Worm (Caenorhabditis elegans): ENCODE measurements around the gene fcmt-1.

fcmt-1 gene

DNA sequence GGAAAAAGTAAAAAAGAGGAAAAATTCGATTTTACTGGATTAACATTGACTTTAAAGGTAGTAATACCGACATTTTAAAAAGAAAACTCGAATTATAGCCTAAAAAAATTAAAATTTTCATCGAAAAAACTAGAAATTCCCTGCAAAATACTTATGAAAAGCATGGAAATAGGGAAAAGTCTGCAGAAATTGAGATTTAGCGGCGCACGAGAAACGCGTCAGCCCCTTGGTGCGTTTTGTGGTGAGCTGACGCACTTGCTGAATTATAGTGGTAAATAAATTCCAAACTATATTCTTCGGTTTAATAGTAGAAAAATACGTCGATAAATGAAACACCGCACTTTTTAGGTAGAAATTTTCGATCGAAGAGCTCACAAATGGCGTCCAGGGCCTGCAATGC lies 14.9 kb downstream of the fcmt-1 start (continued):
- TF ChIP-seq blmp-1 (tag; optimal IDR thresholded peaks at IDR 0.05) (peak; percentile 58), ceh-63 (GFP tag; optimal IDR thresholded peaks at IDR 0.05) (no peak), fkh-4 (tag; optimal IDR thresholded peaks at IDR 0.05; ENCODE audit: borderline replicate concordance) (no peak), nhr-19 (GFP tag; conservative IDR thresholded peaks at IDR 0.05) (no peak), lin-39 (tag; optimal IDR thresholded peaks at IDR 0.05) (no peak)

DNA sequence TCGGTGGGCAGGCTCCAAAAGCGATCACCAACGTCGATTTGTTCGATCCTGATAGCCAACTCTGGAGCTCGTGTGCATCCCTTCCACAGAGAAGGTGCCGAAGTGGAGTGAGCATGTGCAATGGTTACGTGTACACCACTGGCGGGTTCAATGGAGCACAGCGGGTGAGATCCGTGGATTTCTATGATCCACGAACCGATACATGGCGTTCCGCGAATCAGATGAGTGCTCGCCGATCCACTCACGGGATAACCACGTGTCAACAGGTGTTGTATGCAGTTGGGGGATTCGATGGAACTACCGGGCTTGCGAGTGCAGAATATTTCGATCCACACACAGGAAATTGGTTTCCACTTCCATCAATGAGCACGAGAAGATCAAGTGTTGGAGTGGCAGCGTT lies 18.5 kb downstream of the fcmt-1 start:
- TF ChIP-seq lir-3 (tag; optimal IDR thresholded peaks at IDR 0.05; ENCODE audit: poor library complexity): no peak
- TF ChIP-seq lin-14 (GFP tag; optimal IDR thresholded peaks at IDR 0.05): no peak
- no peak for TF ChIP-seq elt-3 (tag; optimal IDR thresholded peaks at IDR 0.05)
- TF ChIP-seq pag-3 (tag; optimal IDR thresholded peaks at IDR 0.05; ENCODE audit: borderline replicate concordance, insufficient read depth): no peak
- TF ChIP-seq nhr-90 (tag; optimal IDR thresholded peaks at IDR 0.05; ENCODE audit: poor library complexity): no peak
- no peak for TF ChIP-seq swsn-7 (tag; optimal IDR thresholded peaks at IDR 0.05)
- no peak for TF ChIP-seq unc-86 (tag; optimal IDR thresholded peaks at IDR 0.05)
- no peak for TF ChIP-seq lin-15B (tag; optimal IDR thresholded peaks at IDR 0.05)
- no peak for TF ChIP-seq unc-30 (tag; optimal IDR thresholded peaks at IDR 0.05)
- TF ChIP-seq mef-2 (tag; optimal IDR thresholded peaks at IDR 0.05): no peak
- no peak for TF ChIP-seq efl-3 (GFP tag; optimal IDR thresholded peaks at IDR 0.05)
- TF ChIP-seq pax-3 (tag; optimal IDR thresholded peaks at IDR 0.05): no peak
- no peak for TF ChIP-seq tlp-1 (tag; optimal IDR thresholded peaks at IDR 0.05)
- TF ChIP-seq egl-27 (tag; optimal IDR thresholded peaks at IDR 0.05): no peak
- no peak for TF ChIP-seq nhr-28 (tag; optimal IDR thresholded peaks at IDR 0.05)
- no peak for TF ChIP-seq lin-35 (GFP tag; optimal IDR thresholded peaks at IDR 0.05)
- TF ChIP-seq efl-1 (optimal IDR thresholded peaks at IDR 0.05): no peak
- TF ChIP-seq efl-1 (GFP tag; optimal IDR thresholded peaks at IDR 0.05 in 1 of 2): no peak
- TF ChIP-seq mdl-1 (tag; optimal IDR thresholded peaks at IDR 0.05): no peak
- TF ChIP-seq aly-2 (tag; optimal IDR thresholded peaks at IDR 0.05): no peak
- no peak for TF ChIP-seq lsy-2 (tag; optimal IDR thresholded peaks at IDR 0.05)

ce11 chrII:11689941-11690340 lies 19.4 kb downstream of the fcmt-1 start:
- TF ChIP-seq snu-23 (GFP tag; optimal IDR thresholded peaks at IDR 0.05) (no peak), nhr-19 (GFP tag; conservative IDR thresholded peaks at IDR 0.05) (no peak), ztf-11 (tag; optimal IDR thresholded peaks at IDR 0.05) (no peak), efl-3 (GFP tag; optimal IDR thresholded peaks at IDR 0.05) (no peak), pag-3 (tag; optimal IDR thresholded peaks at IDR 0.05; ENCODE audit: borderline replicate concordance, insufficient read depth) (no peak), unc-86 (tag; optimal IDR thresholded peaks at IDR 0.05) (no peak), Y116A8C.19 (tag; optimal IDR thresholded peaks at IDR 0.05; ENCODE audit: borderline replicate concordance) (no peak), mdl-1 (tag; optimal IDR thresholded peaks at IDR 0.05) (no peak), tbx-2 (tag; optimal IDR thresholded peaks at IDR 0.05) (no peak), nhr-71 (tag; optimal IDR thresholded peaks at IDR 0.05) (no peak), isw-1 (GFP tag; IDR thresholded peaks at IDR 0.05) (no peak), ama-1 (optimal IDR thresholded peaks at IDR 0.05) (no peak), sup-37 (GFP tag; optimal IDR thresholded peaks at IDR 0.05) (no peak), jun-1 (tag; optimal IDR thresholded peaks at IDR 0.05) (no peak), unc-30 (tag; optimal IDR thresholded peaks at IDR 0.05) (no peak)

ce11 chrII:11688643-11689042 lies 20.7 kb downstream of the fcmt-1 start, which contains the start of gene kel-1:
TSS of gene kel-1 (plus strand) at chrII:11688943.
- TF ChIP-seq pax-3 (tag; optimal IDR thresholded peaks at IDR 0.05): no peak
- TF ChIP-seq swsn-7 (tag; optimal IDR thresholded peaks at IDR 0.05): no peak
- TF ChIP-seq efl-3 (GFP tag; optimal IDR thresholded peaks at IDR 0.05): no peak
- no peak for TF ChIP-seq sup-37 (GFP tag; optimal IDR thresholded peaks at IDR 0.05)
- TF ChIP-seq snu-23 (GFP tag; optimal IDR thresholded peaks at IDR 0.05): no peak
- no peak for TF ChIP-seq lin-15B (tag; optimal IDR thresholded peaks at IDR 0.05)
- TF ChIP-seq fos-1 (tag; optimal IDR thresholded peaks at IDR 0.05): no peak
- no peak for TF ChIP-seq C34B4.2 (tag; optimal IDR thresholded peaks at IDR 0.05)
- no peak for TF ChIP-seq isw-1 (GFP tag; IDR thresholded peaks at IDR 0.05)
- TF ChIP-seq ceh-82 (tag; optimal IDR thresholded peaks at IDR 0.05): no peak
- TF ChIP-seq nhr-85 (tag): no peak
- no peak for TF ChIP-seq xbp-1 (tag; optimal IDR thresholded peaks at IDR 0.05)
- no peak for TF ChIP-seq dsc-1 (tag; optimal IDR thresholded peaks at IDR 0.05)
- no peak for TF ChIP-seq nhr-12 (tag; optimal IDR thresholded peaks at IDR 0.05)
- TF ChIP-seq pag-3 (tag; optimal IDR thresholded peaks at IDR 0.05; ENCODE audit: borderline replicate concordance, insufficient read depth): no peak
- no peak for TF ChIP-seq nhr-237 (tag; optimal IDR thresholded peaks at IDR 0.05)
- no peak for TF ChIP-seq vab-15 (tag; optimal IDR thresholded peaks at IDR 0.05)

Data from whole organism, L1 larva.